Fruit fly (Drosophila melanogaster): ENCODE data around the gene nmd.
A peak's percentile ranks its signal among the peaks of the same experiment; 100 is the strongest.

nmd gene

dm6 chr2L:10263830-10264634 lies 39.7 kb downstream of the nmd start, which contains the start of gene REPTOR-BP (continued):
- TF ChIP-seq ems (GFP tag; optimal IDR thresholded peaks at IDR 0.05): no peak
- peak in 1 of 2 experiments; percentile 44 for TF ChIP-seq eve (GFP tag; optimal IDR thresholded peaks at IDR 0.05)
- no peak for TF ChIP-seq hbn (GFP tag; IDR thresholded peaks at IDR 0.05; ENCODE audit: partially characterized antibody)
- TF ChIP-seq nom (GFP tag; optimal IDR thresholded peaks at IDR 0.05): peak; percentile 6
- peak; percentile 89 for TF ChIP-seq pfk (GFP tag; optimal IDR thresholded peaks at IDR 0.05)
- TF ChIP-seq unc-4 (GFP tag; IDR thresholded peaks at IDR 0.05; ENCODE audit: partially characterized antibody): no peak
- no peak for TF ChIP-seq gem (tag; optimal IDR thresholded peaks at IDR 0.05)
- TF ChIP-seq Side (GFP tag; optimal IDR thresholded peaks at IDR 0.05): no peak
- TF ChIP-seq CG3838 (GFP tag; optimal IDR thresholded peaks at IDR 0.05): no peak
- TF ChIP-seq CG30403 (GFP tag; optimal IDR thresholded peaks at IDR 0.05): no peak
- TF ChIP-seq CG2116 (GFP tag; optimal IDR thresholded peaks at IDR 0.05): no peak
- TF ChIP-seq ind (GFP tag; optimal IDR thresholded peaks at IDR 0.05): no peak
- TF ChIP-seq Pdp1 (GFP tag; optimal IDR thresholded peaks at IDR 0.05): peak in 1 of 2 experiments; percentile 18
- peak; percentile 14 for TF ChIP-seq CG17568 (GFP tag; optimal IDR thresholded peaks at IDR 0.05)
- no peak for TF ChIP-seq CG12104 (GFP tag; optimal IDR thresholded peaks at IDR 0.05)
- TF ChIP-seq Scr (GFP tag; IDR thresholded peaks at IDR 0.05; ENCODE audit: partially characterized antibody): no peak
- TF ChIP-seq bab2 (GFP tag; optimal IDR thresholded peaks at IDR 0.05): no peak
- TF ChIP-seq CG1603 (tag; optimal IDR thresholded peaks at IDR 0.05): peak; percentile 99
- peak; percentile 76 for TF ChIP-seq YL-1 (GFP tag; optimal IDR thresholded peaks at IDR 0.05)
- peak; percentile 58 for TF ChIP-seq E2f2 (GFP tag; IDR thresholded peaks at IDR 0.05)
- TF ChIP-seq oc (tag; optimal IDR thresholded peaks at IDR 0.05): no peak
- TF ChIP-seq CG3995 (GFP tag; optimal IDR thresholded peaks at IDR 0.05): no peak
- no peak for TF ChIP-seq lilli (GFP tag; optimal IDR thresholded peaks at IDR 0.05)
- TF ChIP-seq CG10274 (GFP tag; optimal IDR thresholded peaks at IDR 0.05): no peak
- no peak for TF ChIP-seq hb (GFP tag; IDR thresholded peaks at IDR 0.05; ENCODE audit: partially characterized antibody)
- TF ChIP-seq ranshi (GFP tag; IDR thresholded peaks at IDR 0.05): no peak
- no peak for TF ChIP-seq NFAT (GFP tag; IDR thresholded peaks at IDR 0.05)
- TF ChIP-seq CG18262 (tag; optimal IDR thresholded peaks at IDR 0.05): peak; percentile 0
- TF ChIP-seq Dek (tag; optimal IDR thresholded peaks at IDR 0.05): no peak
- no peak for TF ChIP-seq gsb-n (tag; optimal IDR thresholded peaks at IDR 0.05)
- TF ChIP-seq corto (GFP tag; optimal IDR thresholded peaks at IDR 0.05): peak; percentile 76
- no peak for TF ChIP-seq chm (GFP tag; IDR thresholded peaks at IDR 0.05)
- TF ChIP-seq CG30020 (tag; optimal IDR thresholded peaks at IDR 0.05): peak; percentile 97
- TF ChIP-seq Dp (GFP tag; optimal IDR thresholded peaks at IDR 0.05): peak; percentile 41
- TF ChIP-seq CG1024 (GFP tag; IDR thresholded peaks at IDR 0.05): peak; percentile 28; the same call in 1 of the 2 replicates
- no peak for TF ChIP-seq Max (GFP tag; optimal IDR thresholded peaks at IDR 0.05)
- TF ChIP-seq sens (GFP tag): peak; percentile 59
- no peak for TF ChIP-seq eyg (GFP tag; optimal IDR thresholded peaks at IDR 0.05)
- no peak for TF ChIP-seq zf30C (GFP tag; optimal IDR thresholded peaks at IDR 0.05)
- no peak for TF ChIP-seq CG12942 (GFP tag; optimal IDR thresholded peaks at IDR 0.05)
- TF ChIP-seq CG5245 (GFP tag; optimal IDR thresholded peaks at IDR 0.05): no peak
- TF ChIP-seq so (GFP tag; IDR thresholded peaks at IDR 0.05): no peak
- no peak for TF ChIP-seq shn (GFP tag; optimal IDR thresholded peaks at IDR 0.05)
- no peak for TF ChIP-seq tgo (GFP tag; IDR thresholded peaks at IDR 0.05)
- no peak for TF ChIP-seq jing (GFP tag; optimal IDR thresholded peaks at IDR 0.05)
- TF ChIP-seq CG3726 (GFP tag; IDR thresholded peaks at IDR 0.05): no peak
- no peak for TF ChIP-seq NfI (GFP tag; optimal IDR thresholded peaks at IDR 0.05)
- no peak for TF ChIP-seq CG2889 (GFP tag; IDR thresholded peaks at IDR 0.05)
- TF ChIP-seq Sox100B (GFP tag; optimal IDR thresholded peaks at IDR 0.05): no peak
- no peak for TF ChIP-seq CG31441 (GFP tag; IDR thresholded peaks at IDR 0.05)
